Fruit fly (Drosophila melanogaster) whole organism, embryonic: ENCODE measurements around the gene p115.

Experiments
- B-H2 ChIP-seq: fragments of 200-800 bp; sonication (Bioruptor generic); optimal IDR thresholded peaks from 2 replicates; lab custom pipeline; 2018; ENCODE audit warnings: missing biosample characterization, mild to moderate bottlenecking, missing genetic modification characterization
- CG10274 ChIP-seq: fragments of 200-800 bp; sonication (Bioruptor generic); optimal IDR thresholded peaks from 3 replicates; lab custom pipeline; 2017; ENCODE audit warnings: missing biosample characterization, mild to moderate bottlenecking, missing genetic modification characterization
- CG10565 ChIP-seq: fragments of 200-800 bp; sonication (Bioruptor generic); optimal IDR thresholded peaks from 3 replicates; lab custom pipeline; 2016; ENCODE audit warnings: missing biosample characterization, mild to moderate bottlenecking, missing genetic modification characterization
- CG11560 ChIP-seq: fragments of 200-800 bp; sonication (Bioruptor generic); IDR thresholded peaks from 3 replicates; pipeline ENCODE4 v1.3.6; 2022; ENCODE audit warnings: missing biosample characterization, missing genetic modification characterization
- CG13894 ChIP-seq: fragments of 200-800 bp; sonication (Bioruptor generic); optimal IDR thresholded peaks from 3 replicates; lab custom pipeline; 2018; ENCODE audit warnings: missing biosample characterization, mild to moderate bottlenecking, missing genetic modification characterization, moderate library complexity
- CG14710 ChIP-seq: fragments of 200-800 bp; sonication (Bioruptor generic); optimal IDR thresholded peaks from 3 replicates; lab custom pipeline; 2019; ENCODE audit warnings: missing biosample characterization, mild to moderate bottlenecking, missing genetic modification characterization, moderate library complexity
- CG17912 ChIP-seq: fragments of 200-800 bp; sonication (Bioruptor generic); optimal IDR thresholded peaks from 2 replicates; lab custom pipeline; 2018; ENCODE audit warnings: missing biosample characterization, mild to moderate bottlenecking, missing genetic modification characterization
- CG18619 ChIP-seq: fragments of 200-800 bp; sonication (Bioruptor generic); optimal IDR thresholded peaks from 3 replicates; lab custom pipeline; 2017; ENCODE audit warnings: missing biosample characterization, mild to moderate bottlenecking, missing genetic modification characterization
- CG2202 ChIP-seq: fragments of 200-800 bp; sonication (Bioruptor generic); optimal IDR thresholded peaks from 2 replicates; lab custom pipeline; 2018; ENCODE audit warnings: missing biosample characterization, mild to moderate bottlenecking, missing genetic modification characterization
- CG30020 ChIP-seq: fragments of 200-800 bp; optimal IDR thresholded peaks from 2 replicates; lab custom pipeline; 2019; ENCODE audit warnings: missing biosample characterization, mild to moderate bottlenecking, missing genetic modification characterization, moderate library complexity
- CG6813 ChIP-seq: fragments of 200-800 bp; sonication (Bioruptor generic); optimal IDR thresholded peaks from 2 replicates; lab custom pipeline; 2017; ENCODE audit warnings: missing biosample characterization, missing genetic modification characterization, mild to moderate bottlenecking, moderate library complexity, missing genetic modification reagents
- CG8359 ChIP-seq: fragments of 200-800 bp; sonication (Bioruptor generic); optimal IDR thresholded peaks from 2 replicates; lab custom pipeline; 2017; ENCODE audit warnings: missing biosample characterization, mild to moderate bottlenecking, missing genetic modification characterization, borderline replicate concordance
- CG9727 ChIP-seq: fragments of 200-800 bp; sonication (Bioruptor generic); optimal IDR thresholded peaks from 3 replicates; lab custom pipeline; 2017; ENCODE audit warnings: missing biosample characterization, mild to moderate bottlenecking, missing genetic modification characterization
- Camta ChIP-seq: fragments of 200-800 bp; sonication (Bioruptor generic); optimal IDR thresholded peaks from 2 replicates; lab custom pipeline; 2016; ENCODE audit warnings: missing biosample characterization, missing genetic modification characterization
- Deaf1 ChIP-seq: fragments of 200-800 bp; optimal IDR thresholded peaks from 3 replicates; lab custom pipeline; 2019; ENCODE audit warnings: missing biosample characterization, mild to moderate bottlenecking, missing genetic modification characterization, moderate library complexity
- Dip2 ChIP-seq: fragments of 200-800 bp; sonication (Bioruptor generic); IDR thresholded peaks from 2 replicates; pipeline ENCODE4 v1.3.6; 2022; ENCODE audit warnings: missing biosample characterization, missing genetic modification characterization
- Doc2 ChIP-seq: fragments of 200-800 bp; sonication (Bioruptor generic); IDR thresholded peaks from 2 replicates; pipeline ENCODE4 v1.3.6; 2022; ENCODE audit warnings: missing biosample characterization, missing genetic modification characterization
- ERR ChIP-seq: fragments of 200-800 bp; sonication (Bioruptor generic); optimal IDR thresholded peaks from 2 replicates; lab custom pipeline; 2016; ENCODE audit warnings: missing biosample characterization, missing genetic modification characterization
- Elba2 ChIP-seq: fragments of 200-800 bp; sonication (Bioruptor generic); optimal IDR thresholded peaks from 3 replicates; lab custom pipeline; 2016; ENCODE audit warnings: missing biosample characterization, missing genetic modification characterization
- Fer3 ChIP-seq: fragments of 200-800 bp; sonication (Bioruptor generic); optimal IDR thresholded peaks from 2 replicates; lab custom pipeline; 2018; ENCODE audit warnings: missing biosample characterization, mild to moderate bottlenecking, missing genetic modification characterization, moderate library complexity
- HLH3B ChIP-seq: fragments of 200-800 bp; sonication (Bioruptor generic); IDR thresholded peaks from 2 replicates; pipeline ENCODE4 v1.3.6; 2022; ENCODE audit warnings: missing biosample characterization, missing genetic modification characterization
- Hey ChIP-seq: fragments of 200-800 bp; sonication (Bioruptor generic); optimal IDR thresholded peaks from 3 replicates; lab custom pipeline; 2018; ENCODE audit warnings: missing biosample characterization, mild to moderate bottlenecking, missing genetic modification characterization
- HmgD ChIP-seq: fragments of 200-800 bp; sonication (Bioruptor generic); optimal IDR thresholded peaks from 3 replicates; lab custom pipeline; 2016; ENCODE audit warnings: missing biosample characterization, missing genetic modification characterization
- Hr3 ChIP-seq: fragments of 200-800 bp; sonication (Bioruptor generic); optimal IDR thresholded peaks from 3 replicates; lab custom pipeline; 2016; ENCODE audit warnings: missing biosample characterization, missing genetic modification characterization
- Hr51 ChIP-seq, 2 experiments: fragments of 200-800 bp; sonication (Bioruptor generic); optimal IDR thresholded peaks; 2 replicates in 1 of 2; 3 replicates in 1 of 2; lab custom pipeline; 2016 to 2018; ENCODE audit warnings: missing biosample characterization in 2 of 2, missing genetic modification characterization in 2 of 2, mild to moderate bottlenecking in 1 of 2, moderate library complexity in 1 of 2
- Oli ChIP-seq: fragments of 200-800 bp; sonication (Bioruptor generic); optimal IDR thresholded peaks from 2 replicates; lab custom pipeline; 2018; ENCODE audit warnings: missing biosample characterization, mild to moderate bottlenecking, missing genetic modification characterization, moderate library complexity
- ac ChIP-seq: fragments of 200-800 bp; sonication (Bioruptor generic); optimal IDR thresholded peaks from 3 replicates; lab custom pipeline; 2017; ENCODE audit warnings: missing biosample characterization, mild to moderate bottlenecking, missing genetic modification characterization
- chif ChIP-seq, 2 experiments: fragments of 200-800 bp; sonication (Bioruptor generic); optimal IDR thresholded peaks; 3 replicates each; lab custom pipeline; 2016; ENCODE audit warnings: missing biosample characterization in 2 of 2, missing genetic modification characterization in 2 of 2
- corto ChIP-seq: fragments of 200-800 bp; sonication (Bioruptor generic); optimal IDR thresholded peaks from 2 replicates; lab custom pipeline; 2016; ENCODE audit warnings: missing biosample characterization, mild to moderate bottlenecking, missing genetic modification characterization, moderate library complexity
- da ChIP-seq: fragments of 200-800 bp; sonication (Bioruptor generic); optimal IDR thresholded peaks from 2 replicates; lab custom pipeline; 2016; ENCODE audit warnings: missing biosample characterization, missing genetic modification characterization
- dmrt11E ChIP-seq: fragments of 200-800 bp; sonication (Bioruptor generic); optimal IDR thresholded peaks from 3 replicates; lab custom pipeline; 2018; ENCODE audit warnings: missing biosample characterization, mild to moderate bottlenecking, missing genetic modification characterization, moderate library complexity
- gsb-n ChIP-seq: fragments of 200-800 bp; sonication (Bioruptor generic); optimal IDR thresholded peaks from 3 replicates; lab custom pipeline; 2018; ENCODE audit warnings: missing biosample characterization, mild to moderate bottlenecking, missing genetic modification characterization
- gt ChIP-seq: fragments of 200-800 bp; sonication (Bioruptor generic); IDR thresholded peaks from 2 replicates; pipeline ENCODE4 v1.3.6; 2022; ENCODE audit warnings: missing biosample characterization, missing genetic modification characterization
- nmo ChIP-seq: fragments of 200-800 bp; sonication (Bioruptor generic); optimal IDR thresholded peaks from 2 replicates; lab custom pipeline; 2018; ENCODE audit warnings: missing biosample characterization, mild to moderate bottlenecking, missing genetic modification characterization, moderate library complexity
- oc ChIP-seq: fragments of 200-800 bp; sonication (Bioruptor generic); optimal IDR thresholded peaks from 2 replicates; lab custom pipeline; 2018; ENCODE audit warnings: missing biosample characterization, mild to moderate bottlenecking, missing genetic modification characterization, moderate library complexity
- odd ChIP-seq: fragments of 200-800 bp; sonication (Bioruptor generic); optimal IDR thresholded peaks from 2 replicates; lab custom pipeline; 2017; ENCODE audit warnings: missing biosample characterization, mild to moderate bottlenecking, missing genetic modification characterization
- pan ChIP-seq, 4 experiments: fragments of >200 bp in 3 of 4; fragments of 200-800 bp in 1 of 4; sonication (Bioruptor generic) in 1 of 4; optimal IDR thresholded peaks in 3 of 4; IDR thresholded peaks in 1 of 4; 2 replicates each; pipeline versions ENCODE4 v1.3.6 to Lab custom; 2017 to 2022; ENCODE audit warnings: missing biosample characterization in 2 of 4, missing genetic modification characterization in 2 of 4, mixed read lengths in 1 of 4
- pb ChIP-seq: fragments of 200-800 bp; sonication (Bioruptor generic); optimal IDR thresholded peaks from 3 replicates; lab custom pipeline; 2016; ENCODE audit warnings: missing biosample characterization, missing genetic modification characterization
- phol ChIP-seq: fragments of 200-800 bp; sonication (Bioruptor generic); optimal IDR thresholded peaks from 3 replicates; lab custom pipeline; 2018; ENCODE audit warnings: missing biosample characterization, mild to moderate bottlenecking, missing genetic modification characterization, moderate library complexity
- pnt ChIP-seq: fragments of 200-800 bp; sonication (Bioruptor generic); optimal IDR thresholded peaks from 3 replicates; lab custom pipeline; 2016; ENCODE audit warnings: missing biosample characterization, missing genetic modification characterization
- ro ChIP-seq: fragments of 200-800 bp; sonication (Bioruptor generic); IDR thresholded peaks from 2 replicates; pipeline ENCODE4 v1.3.6; 2022; ENCODE audit warnings: missing biosample characterization, missing genetic modification characterization
- run ChIP-seq: fragments of 200-800 bp; sonication (Bioruptor generic); optimal IDR thresholded peaks from 3 replicates; lab custom pipeline; 2018; ENCODE audit warnings: missing biosample characterization, mild to moderate bottlenecking, missing genetic modification characterization
- sna ChIP-seq: fragments of 200-800 bp; sonication (Bioruptor generic); IDR thresholded peaks from 2 replicates; pipeline ENCODE4 v1.3.6; 2022; ENCODE audit warnings: missing biosample characterization, missing genetic modification characterization; ENCODE audit not compliant: partially characterized antibody
- sqz ChIP-seq: fragments of 200-800 bp; sonication (Bioruptor generic); optimal IDR thresholded peaks from 3 replicates; lab custom pipeline; 2018; ENCODE audit warnings: missing biosample characterization, mild to moderate bottlenecking, missing genetic modification characterization
- stc ChIP-seq: fragments of 200-800 bp; sonication (Bioruptor generic); IDR thresholded peaks from 2 replicates; pipeline ENCODE4 v1.3.6; 2022; ENCODE audit warnings: missing biosample characterization, missing genetic modification characterization
- tgo ChIP-seq: fragments of 200-800 bp; sonication (Bioruptor generic); IDR thresholded peaks from 3 replicates; pipeline ENCODE4 v1.3.6; 2022; ENCODE audit warnings: missing biosample characterization, missing genetic modification characterization
- toy ChIP-seq: fragments of 200-800 bp; sonication (Bioruptor generic); IDR thresholded peaks from 2 replicates; pipeline ENCODE4 v1.3.6; 2022; ENCODE audit warnings: missing biosample characterization, missing genetic modification characterization
- zfh1 ChIP-seq: fragments of 200-800 bp; sonication (Bioruptor generic); IDR thresholded peaks from 3 replicates; pipeline ENCODE4 v1.3.6; 2022; ENCODE audit warnings: missing biosample characterization, missing genetic modification characterization

p115 gene

dm6 chrX:7893411-7894122 is at the start of gene p115, which contains the start of the genes CG45089 and ND-MNLL (continued):
- TF ChIP-seq tgo (GFP tag; lab: Robert Waterston, UW) (peak; percentile 53; the same call in 2 of the 3 replicates), chif (GFP tag; optimal IDR thresholded peaks at IDR 0.05; lab: Kevin White, UChicago) (peak in 1 of 2 experiments; percentile 31), CG8359 (GFP tag; lab: Kevin White, UChicago) (no peak), CG10274 (GFP tag; lab: Kevin White, UChicago) (no peak), phol (tag; lab: Kevin White, UChicago) (peak; percentile 69), Doc2 (GFP tag; lab: Robert Waterston, UW) (no peak), ERR (GFP tag; lab: Kevin White, UChicago) (no peak), Hr51 (GFP tag; optimal IDR thresholded peaks at IDR 0.05; lab: Kevin White, UChicago) (peak; percentile 35 to 64), gsb-n (tag; lab: Kevin White, UChicago) (peak; percentile 6), dmrt11E (tag; lab: Kevin White, UChicago) (peak; percentile 56), CG2202 (tag; lab: Kevin White, UChicago) (no peak), CG14710 (peak; percentile 77), CG18619 (peak; percentile 17), CG17912 (GFP tag; lab: Kevin White, UChicago) (no peak), oc (tag; lab: Kevin White, UChicago) (peak; percentile 31), CG9727 (GFP tag; lab: Kevin White, UChicago) (peak; percentile 71), sqz (GFP tag; lab: Kevin White, UChicago) (no peak), gt (GFP tag; lab: Robert Waterston, UW) (no peak), Oli (tag; lab: Kevin White, UChicago) (no peak), ro (GFP tag; lab: Robert Waterston, UW) (no peak), CG30020 (tag; lab: Kevin White, UChicago) (peak; percentile 67), ac (no peak), sna (GFP tag; lab: Robert Waterston, UW) (peak; percentile 41; the same call in 1 of the 2 replicates), Hr3 (peak; percentile 69), CG11560 (no peak), pb (GFP tag; lab: Kevin White, UChicago) (no peak), Dip2 (GFP tag; lab: Robert Waterston, UW) (no peak), pnt (GFP tag; lab: Kevin White, UChicago) (no peak), stc (GFP tag; lab: Robert Waterston, UW) (no peak), odd (GFP tag; lab: Kevin White, UChicago) (no peak), Elba2 (GFP tag; lab: Kevin White, UChicago) (peak; percentile 67), Fer3 (peak; percentile 47), CG13894 (tag; lab: Kevin White, UChicago) (peak; percentile 72), toy (no peak), Camta (no peak), HmgD (GFP tag; lab: Kevin White, UChicago) (no peak), B-H2 (GFP tag; lab: Kevin White, UChicago) (peak; percentile 74), corto (GFP tag; lab: Kevin White, UChicago) (peak; percentile 43), run (tag; lab: Kevin White, UChicago) (no peak), pan (optimal IDR thresholded peaks at IDR 0.05; lab: Kevin White, UChicago) (no peak), pan (GFP tag; optimal IDR thresholded peaks at IDR 0.05 in 1 of 2, IDR thresholded peaks at IDR 0.05 in 1 of 2) (peak in 1 of 2 experiments; percentile 20), CG10565 (GFP tag; lab: Kevin White, UChicago) (no peak), Deaf1 (tag; lab: Kevin White, UChicago) (peak; percentile 15), da (GFP tag; lab: Kevin White, UChicago) (no peak), nmo (peak; percentile 73), Hey (tag; lab: Kevin White, UChicago) (no peak), CG6813 (no peak), HLH3B (GFP tag; lab: Robert Waterston, UW) (peak; percentile 30; the same call in 1 of the 2 replicates), zfh1 (peak; percentile 55; the same call in 1 of the 3 replicates)
